Worm (Caenorhabditis elegans): Measurements from ENCODE around the gene W04G3.10.

The W04G3.10 gene

ce11 chrX:11073358-11073757, 4.7 kb downstream of the W04G3.10 start, which contains the start of gene W04G3.5:
Gene W04G3.5 (plus strand): TSS chrX:11073658.
- TF ChIP-seq snpc-4 (tag; optimal IDR thresholded peaks at IDR 0.05) (no peak), mml-1 (tag; optimal IDR thresholded peaks at IDR 0.05) (no peak), egl-27 (tag; optimal IDR thresholded peaks at IDR 0.05) (no peak), fkh-10 (GFP tag; optimal IDR thresholded peaks at IDR 0.05) (no peak), daf-12 (tag; optimal IDR thresholded peaks at IDR 0.05) (no peak), ceh-82 (tag; optimal IDR thresholded peaks at IDR 0.05) (no peak), elt-3 (tag; optimal IDR thresholded peaks at IDR 0.05) (no peak)

- TF ChIP-seq nfya-1 (tag; optimal IDR thresholded peaks at IDR 0.05; ENCODE audit: insufficient read depth) (peak; percentile 10), nhr-77 (tag; optimal IDR thresholded peaks at IDR 0.05) (no peak)
These were observed 5.3 kb downstream of the W04G3.10 start for ce11 chrX:11072701-11073100.

- TF ChIP-seq pqm-1 (tag; optimal IDR thresholded peaks at IDR 0.05) (no peak), hmg-11 (tag; optimal IDR thresholded peaks at IDR 0.05) (peak; percentile 1), ama-1 (optimal IDR thresholded peaks at IDR 0.05) (no peak), mdl-1 (tag; optimal IDR thresholded peaks at IDR 0.05) (no peak), fkh-10 (GFP tag; optimal IDR thresholded peaks at IDR 0.05) (peak; percentile 57), elt-3 (tag; optimal IDR thresholded peaks at IDR 0.05) (no peak), elt-2 (tag; optimal IDR thresholded peaks at IDR 0.05) (no peak), ztf-4 (tag; optimal IDR thresholded peaks at IDR 0.05) (no peak), nhr-237 (tag; optimal IDR thresholded peaks at IDR 0.05) (no peak), lin-15B (tag; optimal IDR thresholded peaks at IDR 0.05) (no peak), lin-39 (tag; optimal IDR thresholded peaks at IDR 0.05) (peak; percentile 74), snpc-4 (tag; optimal IDR thresholded peaks at IDR 0.05) (peak; percentile 9), lsy-12 (tag; optimal IDR thresholded peaks at IDR 0.05) (no peak), nhr-77 (tag; optimal IDR thresholded peaks at IDR 0.05) (no peak), nfya-1 (tag; optimal IDR thresholded peaks at IDR 0.05; ENCODE audit: insufficient read depth) (peak; percentile 62), sea-2 (GFP tag; optimal IDR thresholded peaks at IDR 0.05) (no peak), nhr-25 (tag; optimal IDR thresholded peaks at IDR 0.05) (no peak), ceh-16 (tag; optimal IDR thresholded peaks at IDR 0.05) (no peak), eor-1 (tag; optimal IDR thresholded peaks at IDR 0.05) (no peak), egl-5 (tag; optimal IDR thresholded peaks at IDR 0.05) (peak; percentile 2), pha-4 (tag; optimal IDR thresholded peaks at IDR 0.05) (no peak), mml-1 (tag; optimal IDR thresholded peaks at IDR 0.05) (no peak)
These were observed 9.7 kb downstream of the W04G3.10 start, which contains the start of gene apt-9 for ce11 chrX:11068334-11068733. Gene apt-9 (plus strand): TSS chrX:11068527.

- no peak for TF ChIP-seq fkh-10 (GFP tag; optimal IDR thresholded peaks at IDR 0.05)
- TF ChIP-seq nhr-23 (tag; optimal IDR thresholded peaks at IDR 0.05): peak; percentile 93
- TF ChIP-seq nhr-43 (tag; optimal IDR thresholded peaks at IDR 0.05; ENCODE audit: poor library complexity, severe bottlenecking): peak; percentile 27
These were observed 10.8 kb downstream of the W04G3.10 start for ce11 chrX:11067256-11067655.

- TF ChIP-seq nhr-25 (tag; optimal IDR thresholded peaks at IDR 0.05): peak; percentile 49
- TF ChIP-seq unc-62 (GFP tag; optimal IDR thresholded peaks at IDR 0.05): peak; percentile 60
- peak; percentile 56 for TF ChIP-seq nhr-43 (tag; optimal IDR thresholded peaks at IDR 0.05; ENCODE audit: poor library complexity, severe bottlenecking)
- peak; percentile 99 for TF ChIP-seq nhr-23 (tag; optimal IDR thresholded peaks at IDR 0.05)
- TF ChIP-seq skn-1 (tag; optimal IDR thresholded peaks at IDR 0.05): no peak
These were observed 13.3 kb downstream of the W04G3.10 start, which contains the start of gene lpr-4 for ce11 chrX:11064799-11065198. Gene lpr-4 (plus strand): TSS chrX:11065126.

- TF ChIP-seq nhr-76 (tag; optimal IDR thresholded peaks at IDR 0.05) (no peak), mdl-1 (tag; optimal IDR thresholded peaks at IDR 0.05) (no peak), pha-4 (tag; optimal IDR thresholded peaks at IDR 0.05) (no peak), nfya-1 (tag; optimal IDR thresholded peaks at IDR 0.05; ENCODE audit: insufficient read depth) (no peak), R02D3.7 (tag; optimal IDR thresholded peaks at IDR 0.05) (no peak), eor-1 (tag; optimal IDR thresholded peaks at IDR 0.05) (no peak), nhr-43 (tag; optimal IDR thresholded peaks at IDR 0.05; ENCODE audit: poor library complexity, severe bottlenecking) (peak; percentile 8), ceh-82 (tag; optimal IDR thresholded peaks at IDR 0.05) (no peak), nhr-12 (tag; optimal IDR thresholded peaks at IDR 0.05) (no peak), nhr-25 (tag; optimal IDR thresholded peaks at IDR 0.05) (peak; percentile 57), snpc-4 (tag; optimal IDR thresholded peaks at IDR 0.05) (no peak), mml-1 (tag; optimal IDR thresholded peaks at IDR 0.05) (no peak), tbx-2 (tag; optimal IDR thresholded peaks at IDR 0.05) (no peak), ceh-28 (tag; optimal IDR thresholded peaks at IDR 0.05) (no peak), nhr-28 (tag; optimal IDR thresholded peaks at IDR 0.05) (no peak), lsy-12 (tag; optimal IDR thresholded peaks at IDR 0.05) (no peak), fkh-10 (GFP tag; optimal IDR thresholded peaks at IDR 0.05) (no peak), fkh-2 (tag; optimal IDR thresholded peaks at IDR 0.05) (no peak), elt-1 (tag; optimal IDR thresholded peaks at IDR 0.05) (peak; percentile 5), jun-1 (tag; optimal IDR thresholded peaks at IDR 0.05) (no peak), fos-1 (tag; optimal IDR thresholded peaks at IDR 0.05) (no peak), aly-2 (tag; optimal IDR thresholded peaks at IDR 0.05) (no peak), elt-2 (tag; optimal IDR thresholded peaks at IDR 0.05) (no peak), skn-1 (tag; optimal IDR thresholded peaks at IDR 0.05) (no peak), nhr-23 (tag; optimal IDR thresholded peaks at IDR 0.05) (peak; percentile 82), lin-39 (tag; optimal IDR thresholded peaks at IDR 0.05) (no peak), pqm-1 (tag; optimal IDR thresholded peaks at IDR 0.05) (no peak), egl-5 (tag; optimal IDR thresholded peaks at IDR 0.05) (no peak)
These were observed 16.1 kb downstream of the W04G3.10 start, which contains the start of gene lpr-5 for ce11 chrX:11061904-11062303. Gene lpr-5 (plus strand): TSS chrX:11062123.

Measured in whole organism, L3 larva.